Worm (Caenorhabditis elegans): Measurements from ENCODE around the gene Y116F11A.1.

ce11 chrV:19737458-19737857, 7.1 kb downstream of the Y116F11A.1 start, which contains the start of gene W04E12.7:
- TF ChIP-seq mdl-1 (tag; optimal IDR thresholded peaks at IDR 0.05) = no peak
- no peak for TF ChIP-seq lin-39 (tag; optimal IDR thresholded peaks at IDR 0.05)
- no peak for TF ChIP-seq zag-1 (tag; optimal IDR thresholded peaks at IDR 0.05)
- TF ChIP-seq pha-4 (tag; optimal IDR thresholded peaks at IDR 0.05) = no peak
